Worm (Caenorhabditis elegans) whole organism, dauer: Measurements from ENCODE around the gene srd-68.

ENCODE experiments used
- unc-62 ChIP-seq: sonication (generic microtip); optimal IDR thresholded peaks from 2 replicates; lab custom pipeline; 2017; ENCODE audit warnings: missing biosample characterization, missing genetic modification reagents, missing genetic modification characterization

srd-68 gene

ce11 chrV:16893440-16893839 lies 9.2 kb downstream of the srd-68 start, which contains the start of gene F09C6.15:
Gene F09C6.15 (plus strand): TSS chrV:16893740.
- no peak for TF ChIP-seq unc-62

DNA sequence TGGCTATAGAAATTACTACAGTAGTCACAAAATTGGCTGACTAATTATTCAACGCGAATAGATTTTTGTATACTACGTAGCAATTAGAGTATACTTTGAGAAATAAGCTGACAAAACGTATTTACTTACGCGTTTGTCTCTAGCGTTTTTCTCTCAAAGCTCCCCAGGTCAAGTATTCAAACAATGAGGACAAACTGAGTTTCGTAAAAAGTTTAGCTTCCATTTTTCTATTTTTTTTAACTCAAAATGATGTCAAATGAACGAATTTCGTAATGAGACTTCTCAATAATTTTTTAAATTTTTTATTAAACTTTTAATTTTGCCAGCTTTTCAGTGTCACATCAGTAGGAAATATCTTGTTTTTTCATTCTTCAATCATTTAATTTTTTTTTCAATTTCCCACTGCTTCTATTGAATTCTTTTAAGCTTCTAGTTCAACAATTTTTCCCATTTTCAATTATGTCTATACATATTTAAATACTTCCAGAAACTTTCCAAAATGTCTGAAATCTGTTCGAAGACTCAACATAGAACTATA lies 13.8 kb downstream of the srd-68 start, which contains the start of the genes ifas-2 and fbxa-44:
Gene ifas-2, minus strand, starts transcription at position 101 of the 538 bp plus-strand sequence.
Gene fbxa-44, plus strand, starts transcription at position 488 of the 538 bp plus-strand sequence.
- TF ChIP-seq unc-62: no peak

- no peak for TF ChIP-seq unc-62
Observed at ce11 chrV:16884744-16885143, 17.9 kb downstream of the srd-68 start, which contains the start of gene F09C6.13. Gene F09C6.13 (plus strand): TSS chrV:16885044.

DNA sequence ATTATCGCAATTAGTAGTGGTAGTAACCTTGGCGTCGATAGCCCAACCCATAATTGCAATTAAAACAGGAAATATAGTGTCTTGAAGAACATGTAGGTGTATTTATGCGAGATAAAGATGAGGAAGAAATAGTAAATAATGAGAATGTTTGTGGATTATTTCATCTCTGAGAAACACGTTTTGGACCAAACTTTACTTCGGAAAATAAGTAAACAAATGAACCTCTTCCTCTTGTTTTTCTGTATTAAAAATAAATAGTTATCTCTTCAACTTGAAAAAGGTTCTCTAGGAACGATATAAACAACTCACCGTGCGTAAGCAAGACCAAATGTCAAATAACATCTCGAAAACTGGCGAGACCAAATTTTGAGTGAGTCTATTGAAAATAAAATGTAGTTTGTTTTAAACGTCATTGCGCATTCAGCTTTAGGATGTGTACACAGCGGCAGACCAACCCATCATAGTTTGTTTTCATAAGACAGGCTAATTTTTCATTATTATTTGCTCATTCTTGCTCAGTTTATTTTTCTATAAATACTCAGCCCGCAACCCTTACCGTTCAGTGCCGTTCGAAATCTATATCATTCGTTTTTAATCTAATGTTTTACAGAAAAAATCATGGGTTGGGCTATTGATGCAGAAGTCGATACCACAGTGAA lies 20.2 kb downstream of the srd-68 start, which contains the start of the genes F09C6.11 and F09C6.12:
Gene F09C6.11, minus strand, starts transcription at position 51 of the 659 bp plus-strand sequence.
Gene F09C6.12, plus strand, starts transcription at position 609 of the 659 bp plus-strand sequence.
- TF ChIP-seq unc-62: no peak

ce11 chrV:16880679-16881078 lies 21.9 kb downstream of the srd-68 start, which contains the start of gene F09C6.14:
Gene F09C6.14 (plus strand): TSS chrV:16880979.
- TF ChIP-seq unc-62: no peak

DNA sequence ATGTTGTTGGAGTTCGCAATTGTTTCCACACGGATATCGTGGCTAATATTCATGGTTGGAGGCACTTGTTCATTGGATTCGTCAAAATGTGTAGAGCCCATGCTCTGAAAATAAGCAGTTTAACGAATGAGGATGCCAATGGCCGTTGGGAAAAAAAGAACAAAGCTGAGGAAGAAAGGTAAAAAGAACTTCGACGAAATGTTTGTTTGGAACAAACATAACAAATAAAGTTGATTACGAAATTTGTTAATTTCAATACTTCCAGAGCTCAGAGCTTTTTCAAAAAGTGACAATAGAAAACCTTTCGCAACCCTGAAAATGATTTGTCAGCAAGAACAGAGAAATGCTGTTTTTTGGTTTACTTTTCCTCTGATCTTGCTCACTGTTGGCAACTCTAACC lies 22.6 kb downstream of the srd-68 start, which contains the start of gene F09C6.3:
Gene F09C6.3, minus strand, starts transcription at position 101 of the 400 bp plus-strand sequence.
- TF ChIP-seq unc-62: no peak

DNA sequence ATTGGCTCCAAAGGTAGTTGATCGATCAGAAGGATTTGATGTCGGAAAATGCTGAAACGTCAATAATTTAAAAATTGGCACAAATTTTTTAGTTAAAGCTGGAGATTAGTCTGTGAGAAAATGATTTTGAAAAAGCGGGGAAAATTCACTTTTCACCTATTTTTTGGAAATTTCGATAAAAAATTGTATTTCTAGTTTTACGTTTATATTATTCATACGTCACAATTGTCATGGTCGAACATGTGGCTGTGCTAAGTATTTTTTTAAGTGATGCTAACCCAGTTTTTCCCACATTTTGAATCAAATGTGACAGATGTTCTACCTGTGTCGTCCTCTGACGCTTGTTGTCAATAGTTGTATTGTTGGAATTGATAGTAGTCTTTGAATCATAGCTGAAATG lies 23.1 kb downstream of the srd-68 start:
- TF ChIP-seq unc-62: no peak

DNA sequence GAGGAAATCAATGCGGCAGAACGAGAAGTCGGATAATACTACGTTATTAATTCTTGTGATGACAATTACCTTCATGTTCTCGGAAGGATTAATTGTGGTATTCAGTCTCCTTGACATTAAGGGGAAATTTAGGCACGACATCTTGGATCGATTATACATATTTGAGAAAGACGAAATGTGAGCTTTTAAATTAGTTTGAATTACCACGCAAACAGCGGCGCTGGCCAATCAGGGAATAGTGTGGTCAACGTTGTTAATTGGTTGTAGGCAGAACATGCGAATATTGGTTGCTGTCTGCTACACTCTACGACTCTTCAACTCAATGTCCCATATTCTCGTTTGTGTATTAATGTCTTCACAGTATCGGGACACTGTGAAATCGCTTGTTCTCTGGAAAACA lies 27.7 kb downstream of the srd-68 start, which contains the start of gene F49A5.10:
Gene F49A5.10, plus strand, starts transcription at position 301 of the 400 bp plus-strand sequence.
- TF ChIP-seq unc-62: no peak

DNA sequence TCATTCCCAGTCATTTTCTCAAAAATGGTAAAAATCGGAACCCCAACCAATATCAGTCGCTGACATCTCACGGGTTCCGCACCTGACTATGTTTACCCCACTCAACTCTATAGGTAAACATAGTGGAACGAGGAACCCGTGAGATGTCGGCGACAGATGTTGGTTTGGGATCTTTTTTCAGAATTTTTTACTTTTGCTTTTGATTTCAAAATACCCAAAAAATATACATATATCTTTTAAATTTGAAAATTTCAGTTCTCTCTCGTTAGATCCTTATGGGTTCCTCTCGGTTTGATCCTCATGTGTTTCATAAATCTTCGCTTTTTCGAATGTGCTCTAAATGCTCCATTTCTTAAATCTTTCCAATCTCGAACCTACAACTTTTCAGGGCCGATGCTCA lies 29.0 kb downstream of the srd-68 start, which contains the start of gene srw-23:
Gene srw-23, plus strand, starts transcription at position 301 of the 400 bp plus-strand sequence.
- no peak for TF ChIP-seq unc-62

DNA sequence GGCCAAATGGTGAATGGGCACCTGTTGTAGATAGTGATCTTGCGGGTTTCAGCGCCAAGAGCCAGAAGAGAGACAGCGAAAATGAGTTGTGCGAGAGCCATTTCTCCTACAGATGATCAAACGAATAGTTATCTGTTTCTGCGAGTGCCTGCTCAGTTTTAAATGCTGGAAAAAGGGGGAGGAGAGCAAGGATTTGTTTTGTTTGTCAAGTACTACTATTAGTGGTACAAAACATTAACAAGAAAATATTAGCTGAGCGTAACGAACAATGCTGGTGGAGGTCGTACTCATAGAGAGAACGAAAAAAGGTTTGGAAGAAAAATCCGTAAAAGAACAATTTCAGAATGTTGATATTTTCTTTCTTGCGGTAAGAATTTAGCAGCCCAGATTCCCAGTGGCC lies 31.2 kb downstream of the srd-68 start, which contains the start of gene thn-4:
Gene thn-4, minus strand, starts transcription at position 101 of the 400 bp plus-strand sequence.
- TF ChIP-seq unc-62: no peak

- no peak for TF ChIP-seq unc-62
Observed at ce11 chrV:16869740-16870139, 32.9 kb downstream of the srd-68 start, which contains the start of gene clec-33. Gene clec-33 (minus strand): TSS chrV:16869840.

DNA sequence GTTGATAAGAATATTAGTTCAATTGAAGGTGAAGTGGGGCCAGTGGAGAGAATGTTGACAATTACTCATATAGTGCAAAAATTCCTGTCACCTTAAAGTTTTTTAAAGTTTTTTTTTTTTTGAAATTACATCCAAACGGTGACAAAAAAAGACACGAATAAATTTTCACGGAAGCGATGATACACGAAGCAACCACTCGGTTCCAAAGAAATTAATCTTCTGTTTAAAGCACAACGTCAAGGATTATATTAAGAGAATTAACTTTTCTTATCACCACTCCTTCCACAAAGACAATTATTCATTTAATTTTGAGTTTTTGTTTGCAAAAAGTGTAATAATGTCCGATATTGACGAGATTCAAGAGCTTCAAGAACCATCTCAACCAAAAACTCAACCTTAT lies 37.2 kb downstream of the srd-68 start, which contains the start of gene clec-28:
Gene clec-28, plus strand, starts transcription at position 301 of the 400 bp plus-strand sequence.
- TF ChIP-seq unc-62: no peak

DNA sequence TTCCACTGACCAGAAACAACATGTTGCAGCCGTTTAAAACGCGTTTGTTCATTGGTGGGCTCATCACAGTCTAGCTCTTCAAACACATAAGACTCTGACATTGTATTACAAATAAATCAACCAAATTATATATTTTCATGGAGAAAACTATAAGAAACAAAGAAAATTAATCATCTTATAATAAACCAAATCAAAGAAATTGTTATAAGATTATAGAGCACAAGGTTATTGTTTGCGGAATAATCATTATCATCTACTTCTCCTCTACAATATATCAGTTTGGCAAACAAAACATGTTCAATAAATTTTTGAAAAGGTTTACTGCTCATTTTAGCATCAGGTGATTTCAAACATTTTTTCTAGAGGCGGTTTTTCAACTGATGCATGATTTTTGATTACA lies 40.9 kb downstream of the srd-68 start, which contains the start of the genes clec-32 and clec-24:
Gene clec-32, minus strand, starts transcription at position 101 of the 400 bp plus-strand sequence.
Gene clec-24, plus strand, starts transcription at position 294 of the 400 bp plus-strand sequence.
- TF ChIP-seq unc-62: no peak

DNA sequence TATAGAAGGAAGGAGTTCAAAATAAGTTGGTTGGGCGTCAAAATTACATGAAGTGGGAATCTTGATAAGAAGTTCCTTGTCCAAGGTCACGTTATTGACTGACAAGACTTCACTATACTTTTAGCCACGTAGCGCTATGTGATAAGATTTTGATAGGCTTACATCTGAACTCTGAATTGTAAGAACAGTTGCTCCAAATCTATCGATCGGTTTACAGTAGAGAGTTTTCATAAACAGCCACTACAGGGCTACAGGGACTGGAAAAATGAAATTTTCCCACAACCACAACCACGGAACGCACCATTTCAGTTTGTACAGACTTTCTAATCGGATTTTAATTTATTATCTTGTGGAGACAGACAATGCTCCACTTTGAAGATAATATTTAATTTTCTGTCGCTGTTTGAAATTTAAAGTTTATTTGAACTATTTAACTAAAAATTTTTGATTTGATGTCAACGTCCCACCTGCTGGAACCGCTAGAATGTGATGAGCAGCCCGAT lies 44.6 kb downstream of the srd-68 start, which contains the start of the genes clec-31 and clec-22:
Gene clec-31, minus strand, starts transcription at position 101 of the 503 bp plus-strand sequence.
Gene clec-22, plus strand, starts transcription at position 453 of the 503 bp plus-strand sequence.
- TF ChIP-seq unc-62: no peak

- no peak for TF ChIP-seq unc-62
Observed at ce11 chrV:16853956-16854683, 48.5 kb downstream of the srd-68 start, which contains the start of the genes clec-35 and clec-27. Gene clec-35 (minus strand): TSS chrV:16854056. Gene clec-27 (plus strand): TSS chrV:16854633.

DNA sequence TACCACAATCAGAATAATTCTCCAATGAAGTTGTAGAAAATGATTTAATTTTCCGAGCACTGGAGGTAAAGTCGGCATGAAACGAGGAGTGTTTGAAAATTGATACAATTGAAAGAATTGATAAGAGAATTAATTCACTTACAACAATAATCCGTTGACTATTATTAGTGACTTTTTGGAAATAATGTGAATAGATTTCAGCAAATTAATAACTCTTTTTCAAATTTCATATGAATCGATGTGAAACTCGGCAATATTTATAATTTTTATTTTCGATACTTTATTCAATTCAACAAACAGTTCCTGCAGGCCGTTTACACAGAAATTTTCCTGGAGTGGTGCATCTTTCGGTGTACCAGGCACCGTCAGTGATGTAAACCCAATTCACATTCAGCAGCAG lies 50.6 kb downstream of the srd-68 start, which contains the start of gene clec-37:
Gene clec-37, minus strand, starts transcription at position 101 of the 400 bp plus-strand sequence.
- no peak for TF ChIP-seq unc-62
